Fruit fly (Drosophila melanogaster) whole organism, adult: ENCODE data around the gene Lip3.

Experiments
- CG11617 ChIP-seq: fragments of 200-800 bp; sonication (Bioruptor generic); optimal IDR thresholded peaks from 2 replicates; lab custom pipeline; 2017; ENCODE audit warnings: mild to moderate bottlenecking, missing biosample characterization, missing genetic modification reagents, missing genetic modification characterization
- CG12768 ChIP-seq: fragments of 200-800 bp; sonication (Bioruptor generic); optimal IDR thresholded peaks from 2 replicates; lab custom pipeline; 2017; ENCODE audit warnings: missing biosample characterization, missing genetic modification characterization, mild to moderate bottlenecking, moderate library complexity, missing genetic modification reagents
- CG14711 ChIP-seq: fragments of 200-800 bp; sonication (Bioruptor generic); optimal IDR thresholded peaks from 2 replicates; lab custom pipeline; 2018; ENCODE audit warnings: missing biosample characterization, mild to moderate bottlenecking, missing genetic modification characterization, moderate library complexity
- CG1620 ChIP-seq: fragments of 200-800 bp; sonication (Bioruptor generic); optimal IDR thresholded peaks from 2 replicates; lab custom pipeline; 2016; ENCODE audit warnings: missing biosample characterization, missing genetic modification characterization
- CG33017 ChIP-seq: fragments of 200-800 bp; sonication (Bioruptor generic); optimal IDR thresholded peaks from 2 replicates; lab custom pipeline; 2018; ENCODE audit warnings: missing biosample characterization, mild to moderate bottlenecking, missing genetic modification characterization, moderate library complexity
- CG5204 ChIP-seq: fragments of 200-800 bp; sonication (Bioruptor generic); optimal IDR thresholded peaks from 2 replicates; lab custom pipeline; 2016; ENCODE audit warnings: missing biosample characterization, missing genetic modification characterization
- CG7045 ChIP-seq: fragments of 200-800 bp; sonication (Bioruptor generic); optimal IDR thresholded peaks from 2 replicates; lab custom pipeline; 2017; ENCODE audit warnings: missing biosample characterization, mild to moderate bottlenecking, missing genetic modification characterization
- CG7101 ChIP-seq: fragments of 200-800 bp; sonication (Bioruptor generic); optimal IDR thresholded peaks from 2 replicates; lab custom pipeline; 2018; ENCODE audit warnings: missing biosample characterization, mild to moderate bottlenecking, missing genetic modification characterization, moderate library complexity
- Clk ChIP-seq: fragments of 200-800 bp; sonication (Bioruptor generic); optimal IDR thresholded peaks from 2 replicates; lab custom pipeline; 2017; ENCODE audit warnings: missing biosample characterization, missing genetic modification characterization
- Crg-1 ChIP-seq: fragments of 200-800 bp; sonication (Bioruptor generic); optimal IDR thresholded peaks from 2 replicates; lab custom pipeline; 2016; ENCODE audit warnings: missing biosample characterization, missing genetic modification characterization
- Hr96 ChIP-seq: fragments of 200-800 bp; sonication (Bioruptor generic); optimal IDR thresholded peaks from 2 replicates; lab custom pipeline; 2016; ENCODE audit warnings: missing biosample characterization, missing genetic modification characterization
- Mnt ChIP-seq: fragments of 200-800 bp; sonication (Bioruptor generic); optimal IDR thresholded peaks from 2 replicates; lab custom pipeline; 2016; ENCODE audit warnings: missing biosample characterization, mild to moderate bottlenecking, missing genetic modification characterization
- cic ChIP-seq: fragments of 200-800 bp; sonication (Bioruptor generic); optimal IDR thresholded peaks from 2 replicates; lab custom pipeline; 2017; ENCODE audit warnings: missing biosample characterization, mild to moderate bottlenecking, missing genetic modification characterization, moderate library complexity
- cnc ChIP-seq, 2 experiments: fragments of >200 bp; optimal IDR thresholded peaks; 2 replicates each; lab custom pipeline; 2017
- kay ChIP-seq: fragments of 200-800 bp; sonication (Bioruptor generic); peaks from one replicate; lab custom pipeline; 2016; ENCODE audit warnings: missing biosample characterization, missing genetic modification characterization, borderline replicate concordance
- ovo ChIP-seq: fragments of 200-800 bp; sonication (Bioruptor generic); optimal IDR thresholded peaks from 2 replicates; lab custom pipeline; 2016; ENCODE audit warnings: missing biosample characterization, missing genetic modification characterization
- pad ChIP-seq: fragments of 200-800 bp; sonication (Bioruptor generic); optimal IDR thresholded peaks from 3 replicates; lab custom pipeline; 2017; ENCODE audit warnings: missing biosample characterization, missing genetic modification characterization, mild to moderate bottlenecking, moderate library complexity, missing genetic modification reagents
- tj ChIP-seq: fragments of 200-800 bp; sonication (Bioruptor generic); optimal IDR thresholded peaks from 3 replicates; lab custom pipeline; 2017; ENCODE audit warnings: missing biosample characterization, mild to moderate bottlenecking, missing genetic modification characterization, moderate library complexity
- toe ChIP-seq: fragments of 200-800 bp; sonication (Bioruptor generic); optimal IDR thresholded peaks from 2 replicates; lab custom pipeline; 2016; ENCODE audit warnings: missing biosample characterization, missing genetic modification characterization

The Lip3 gene

DNA sequence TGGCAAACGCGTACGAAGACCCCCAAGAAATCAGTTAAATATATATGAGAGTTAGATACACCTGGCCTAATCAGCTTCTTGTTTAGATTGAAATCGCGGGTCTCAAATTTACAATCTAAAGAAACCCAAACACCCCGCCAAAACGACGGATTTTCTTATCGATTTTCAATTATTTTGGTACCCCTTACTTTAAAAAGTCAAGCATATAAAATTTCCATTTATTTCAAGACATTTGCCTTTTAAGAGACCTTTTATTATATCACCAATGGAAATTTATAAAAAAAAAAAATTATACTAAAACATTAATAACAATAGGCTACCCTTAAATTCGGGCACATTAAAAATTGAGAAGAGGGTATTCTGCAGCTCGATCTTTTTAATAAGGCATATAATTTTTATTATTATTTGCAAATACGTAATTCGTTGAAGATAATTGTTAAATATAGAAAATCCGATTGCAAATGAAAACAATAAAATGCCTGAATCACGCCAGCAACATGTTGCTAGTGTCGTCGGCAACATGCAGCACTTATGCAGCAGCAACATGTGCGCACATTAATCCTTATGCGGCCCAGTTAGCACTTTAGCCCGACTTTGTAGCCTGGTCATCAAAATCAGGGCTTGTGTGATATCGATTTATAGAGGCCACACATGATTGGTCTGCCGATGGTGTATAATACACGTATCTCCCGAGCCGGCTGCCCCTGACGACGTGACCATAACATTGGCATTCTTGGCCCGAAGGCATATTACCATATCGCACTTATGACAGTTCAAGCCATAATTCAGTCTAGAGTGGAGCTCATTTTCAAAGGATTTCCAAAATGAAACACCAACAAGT, at the start of gene Lip3, which contains the start of gene CG34309:
Gene Lip3 (minus strand): TSS at position 65 of the 841 bp plus-strand sequence.
Gene CG34309 (plus strand): TSS at position 791 of the 841 bp plus-strand sequence.
- TF ChIP-seq CG1620 (GFP tag; lab: Kevin White, UChicago) (no peak), CG33017 (tag; lab: Kevin White, UChicago) (peak; percentile 50), CG14711 (no peak), CG7101 (tag; lab: Kevin White, UChicago) (peak; percentile 19), ovo (GFP tag; lab: Kevin White, UChicago) (no peak), CG11617 (GFP tag; lab: Kevin White, UChicago) (peak; percentile 3), CG12768 (GFP tag; lab: Kevin White, UChicago) (no peak)

DNA sequence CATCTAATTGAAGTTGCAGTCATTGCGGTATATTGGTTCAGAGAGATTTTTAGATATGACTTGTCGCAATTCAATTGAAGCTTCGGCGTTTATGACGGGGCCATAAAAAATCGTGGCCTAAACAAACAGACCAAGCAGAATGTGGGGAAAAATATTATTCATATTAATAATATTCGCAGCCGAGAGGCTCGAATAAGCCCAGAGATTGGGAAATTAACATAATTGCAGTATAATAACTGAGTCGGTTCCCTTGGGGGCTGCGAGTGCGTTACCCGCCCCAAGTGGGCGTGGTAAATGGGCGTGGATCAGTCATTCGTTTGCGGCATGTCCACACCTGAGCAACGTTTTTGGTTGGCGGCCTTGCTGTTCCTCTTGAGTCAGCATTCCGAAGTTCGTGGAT, 48.3 kb upstream of the Lip3 start, which contains the start of gene Ir87a:
Gene Ir87a (plus strand): TSS at position 301 of the 400 bp plus-strand sequence.
- TF ChIP-seq ovo (GFP tag; lab: Kevin White, UChicago): no peak
- no peak for TF ChIP-seq CG11617 (GFP tag; lab: Kevin White, UChicago)
- no peak for TF ChIP-seq CG33017 (tag; lab: Kevin White, UChicago)

DNA sequence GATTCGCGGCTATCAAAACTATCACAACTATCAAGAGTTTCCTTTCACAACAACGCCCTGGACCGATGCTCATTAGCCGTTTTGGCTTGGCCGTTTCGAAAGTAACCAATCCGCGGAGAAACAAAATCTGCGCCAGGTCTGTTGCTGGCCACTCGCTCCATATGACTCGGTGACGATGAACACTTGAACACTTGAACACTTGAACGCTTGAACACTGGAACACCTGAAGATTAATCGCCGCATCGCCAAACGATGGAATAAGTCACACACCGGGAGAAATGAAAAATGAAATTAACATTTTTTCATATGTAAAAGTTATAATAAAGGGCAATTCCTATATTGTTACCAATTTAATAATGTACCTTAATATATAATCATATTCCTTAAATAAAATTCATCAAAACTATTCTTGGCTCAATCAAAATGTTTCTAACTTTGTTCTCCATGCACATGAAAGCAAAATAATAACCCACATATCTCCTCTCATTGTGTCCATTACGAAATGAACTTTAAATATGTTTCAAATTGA, 45.4 kb upstream of the Lip3 start:
- TF ChIP-seq CG5204 (GFP tag; lab: Kevin White, UChicago): no peak
- no peak for TF ChIP-seq pad (GFP tag; lab: Kevin White, UChicago)
- TF ChIP-seq cnc (optimal IDR thresholded peaks at IDR 0.05; lab: Kevin White, UChicago): no peak
- no peak for TF ChIP-seq Mnt
- no peak for TF ChIP-seq CG14711
- no peak for TF ChIP-seq Hr96 (GFP tag; lab: Kevin White, UChicago)
- no peak for TF ChIP-seq ovo (GFP tag; lab: Kevin White, UChicago)
- TF ChIP-seq toe (GFP tag; lab: Kevin White, UChicago): no peak
- TF ChIP-seq CG7101 (tag; lab: Kevin White, UChicago): no peak
- TF ChIP-seq CG7045 (GFP tag; lab: Kevin White, UChicago): no peak
- no peak for TF ChIP-seq Clk (GFP tag; lab: Kevin White, UChicago)
- no peak for TF ChIP-seq CG11617 (GFP tag; lab: Kevin White, UChicago)

DNA sequence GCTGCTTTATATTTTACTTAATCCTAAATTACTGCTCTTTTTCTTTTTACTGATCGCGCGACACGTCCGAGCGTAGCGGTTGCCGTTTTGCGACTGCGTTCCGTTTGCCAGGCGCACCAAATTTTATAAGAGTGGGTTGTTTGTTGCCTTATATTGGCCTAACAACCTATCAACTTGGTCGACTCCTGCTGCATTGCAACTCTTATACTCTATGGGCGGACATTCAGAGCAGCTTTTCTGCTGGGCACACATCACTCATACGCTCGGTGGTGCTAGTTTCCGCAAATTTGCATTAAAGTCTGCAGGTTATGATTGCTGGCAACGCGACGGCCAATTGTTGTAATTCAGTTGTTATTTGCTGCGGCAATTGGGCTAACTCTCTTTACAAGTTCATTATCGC, 43.5 kb upstream of the Lip3 start, which contains the start of gene yellow-e:
Gene yellow-e (minus strand): TSS at position 101 of the 400 bp plus-strand sequence.
- no peak for TF ChIP-seq CG7045 (GFP tag; lab: Kevin White, UChicago)
- no peak for TF ChIP-seq CG12768 (GFP tag; lab: Kevin White, UChicago)
- TF ChIP-seq cnc (optimal IDR thresholded peaks at IDR 0.05; lab: Kevin White, UChicago): no peak
- no peak for TF ChIP-seq Crg-1 (GFP tag; lab: Kevin White, UChicago)

DNA sequence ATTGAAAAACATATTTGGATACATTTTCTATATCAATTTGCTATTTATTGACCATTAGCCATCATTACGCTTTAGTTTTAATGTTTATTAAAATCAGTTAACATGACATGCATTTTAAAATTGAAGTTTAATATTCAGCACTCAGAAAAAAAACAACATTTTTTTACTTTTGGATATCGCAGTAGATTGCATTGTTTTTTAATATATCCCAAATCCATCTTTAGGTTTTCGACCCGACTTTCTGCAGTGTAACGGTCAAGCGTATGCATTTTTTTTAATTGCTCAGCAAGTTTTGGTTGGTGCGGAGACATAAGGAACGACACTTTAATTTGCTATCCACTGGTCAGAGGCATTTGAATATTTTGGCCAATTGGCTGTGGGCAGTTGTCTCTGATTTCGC, 41.0 kb upstream of the Lip3 start:
- TF ChIP-seq cic (GFP tag; lab: Kevin White, UChicago) (no peak), tj (GFP tag; lab: Kevin White, UChicago) (peak; percentile 26)

DNA sequence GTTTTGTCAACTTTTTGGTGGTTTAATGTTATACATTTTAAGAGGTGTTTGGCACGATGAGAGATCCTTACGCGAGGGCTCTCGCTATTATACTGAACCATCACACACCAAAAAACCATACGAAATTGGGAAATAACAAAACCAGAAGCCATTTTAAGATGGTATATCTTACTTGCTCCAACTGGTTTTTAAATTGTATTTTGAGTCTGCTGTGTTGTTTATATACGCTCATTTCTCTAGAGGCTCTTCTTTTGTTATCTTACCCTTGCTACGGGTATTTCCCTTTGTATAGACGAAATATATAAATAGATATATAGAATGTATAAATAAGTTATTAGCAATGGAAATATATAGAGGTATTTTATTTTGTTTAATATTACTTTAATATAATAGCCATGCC, 35.2 kb upstream of the Lip3 start, which contains the start of gene yellow-e2:
Gene yellow-e2 (minus strand): TSS at position 101 of the 400 bp plus-strand sequence.
- no peak for TF ChIP-seq Crg-1 (GFP tag; lab: Kevin White, UChicago)
- no peak for TF ChIP-seq Mnt
- TF ChIP-seq CG7045 (GFP tag; lab: Kevin White, UChicago): no peak
- TF ChIP-seq CG11617 (GFP tag; lab: Kevin White, UChicago): no peak

DNA sequence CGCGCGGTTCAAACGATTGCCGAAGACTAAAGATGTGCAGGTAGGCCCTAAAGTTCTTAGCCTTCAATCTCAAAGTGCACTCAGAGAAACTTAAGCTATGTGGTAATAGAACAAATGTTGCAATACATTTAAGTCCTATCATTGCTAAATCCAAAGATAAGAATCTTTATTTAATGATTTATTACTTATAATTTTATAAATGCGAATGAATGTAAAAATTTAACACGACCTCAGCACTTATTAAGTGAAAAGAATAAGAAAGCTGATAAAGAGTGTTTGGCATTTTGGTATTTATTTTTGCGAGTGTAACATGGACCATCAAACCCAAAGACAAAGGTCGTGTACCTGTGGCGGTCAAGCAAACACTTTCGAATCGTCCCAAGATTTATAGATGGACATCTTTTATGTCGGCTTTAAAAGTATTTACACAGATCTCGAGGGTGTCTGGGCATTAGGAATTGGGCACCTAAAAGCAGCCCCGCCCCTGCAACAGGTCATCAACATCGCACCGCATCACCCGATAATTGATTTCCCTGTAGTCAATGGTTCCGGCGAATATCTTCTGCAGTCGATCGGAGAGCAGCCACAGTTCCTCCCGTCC, 33.2 kb upstream of the Lip3 start, which contains the start of gene yellow-e3:
Gene yellow-e3 (minus strand): TSS at position 30 of the 601 bp plus-strand sequence.
- TF ChIP-seq CG12768 (GFP tag; lab: Kevin White, UChicago) (no peak), CG1620 (GFP tag; lab: Kevin White, UChicago) (no peak), CG33017 (tag; lab: Kevin White, UChicago) (no peak), pad (GFP tag; lab: Kevin White, UChicago) (no peak), ovo (GFP tag; lab: Kevin White, UChicago) (no peak), kay (GFP tag; lab: Kevin White, UChicago) (peak; percentile 1), toe (GFP tag; lab: Kevin White, UChicago) (no peak)
